Worm (Caenorhabditis elegans) whole organism, early embryonic: Measurements from ENCODE around the gene R08C7.11.

Source experiments
- B0310.2 ChIP-seq: sonication (generic microtip); optimal IDR thresholded peaks from 2 replicates; lab custom pipeline; 2016; ENCODE audit warnings: mild to moderate bottlenecking, missing genetic modification characterization, missing compliant biosample characterization
- ama-1 ChIP-seq: fragments of 150-350 bp; optimal IDR thresholded peaks from 2 replicates; lab custom pipeline; 2014

- TF ChIP-seq B0310.2 (tag; lab: Kevin White, UChicago) (no peak), ama-1 (lab: Kevin White, UChicago) (no peak)
These were observed 13.7 kb downstream of the R08C7.11 start, which contains the start of gene fbxb-75 for ce11 chrIV:4441077-4441476.
